Worm (Caenorhabditis elegans) whole organism, L2 larva: ENCODE results near the gene sec-24.1.

Experiments
- C34F6.9 ChIP-seq: fragments of 150-350 bp; optimal IDR thresholded peaks from 2 replicates; lab custom pipeline; 2014; ENCODE audit warnings: missing biosample characterization, missing genetic modification characterization
- F13H6.1 ChIP-seq: sonication (generic microtip); optimal IDR thresholded peaks from 2 replicates; lab custom pipeline; 2016; ENCODE audit warnings: missing genetic modification characterization, missing compliant biosample characterization
- R02D3.7 ChIP-seq: fragments of 150-350 bp; optimal IDR thresholded peaks from 2 replicates; lab custom pipeline; 2014; ENCODE audit warnings: missing biosample characterization, missing genetic modification characterization
- Y55F3AM.14 ChIP-seq: fragments of 200-800 bp; sonication (Bioruptor generic); optimal IDR thresholded peaks from 2 replicates; lab custom pipeline; 2018; ENCODE audit warnings: mild to moderate bottlenecking, missing genetic modification characterization, missing compliant biosample characterization
- ZK546.5 ChIP-seq: sonication (generic microtip); optimal IDR thresholded peaks from 2 replicates; lab custom pipeline; 2017; ENCODE audit warnings: missing biosample characterization, missing genetic modification characterization
- alr-1 ChIP-seq: fragments of 150-350 bp; optimal IDR thresholded peaks from 2 replicates; lab custom pipeline; 2014; ENCODE audit warnings: missing biosample characterization, missing genetic modification characterization
- aly-2 ChIP-seq: fragments of 150-350 bp; optimal IDR thresholded peaks from 2 replicates; lab custom pipeline; 2014; ENCODE audit warnings: missing biosample characterization, missing genetic modification characterization
- ama-1 ChIP-seq: fragments of 150-350 bp; optimal IDR thresholded peaks from 2 replicates; lab custom pipeline; 2018; ENCODE audit warnings: inconsistent platforms
- blmp-1 ChIP-seq: sonication (generic microtip); optimal IDR thresholded peaks from 2 replicates; lab custom pipeline; 2017; ENCODE audit warnings: missing genetic modification characterization, mild to moderate bottlenecking, missing compliant biosample characterization, antibody characterized with exemption, moderate library complexity; ENCODE audit not compliant: insufficient read depth
- ceh-16 ChIP-seq: fragments of 150-350 bp; optimal IDR thresholded peaks from 2 replicates; lab custom pipeline; 2014; ENCODE audit warnings: missing biosample characterization, missing genetic modification characterization
- ceh-82 ChIP-seq: fragments of 150-350 bp; optimal IDR thresholded peaks from 2 replicates; lab custom pipeline; 2014; ENCODE audit warnings: missing biosample characterization, missing genetic modification characterization
- crh-2 ChIP-seq: sonication (generic microtip); optimal IDR thresholded peaks from 2 replicates; lab custom pipeline; 2017; ENCODE audit warnings: missing biosample characterization, missing genetic modification characterization
- dmd-4 ChIP-seq: sonication (generic microtip); optimal IDR thresholded peaks from 2 replicates; lab custom pipeline; 2017; ENCODE audit warnings: missing biosample characterization, missing genetic modification characterization
- egl-27 ChIP-seq: sonication (generic microtip); optimal IDR thresholded peaks from 3 replicates; lab custom pipeline; 2017; ENCODE audit warnings: missing biosample characterization, missing genetic modification reagents, missing genetic modification characterization
- elt-1 ChIP-seq: fragments of 150-350 bp; optimal IDR thresholded peaks from 2 replicates; lab custom pipeline; 2014; ENCODE audit warnings: missing biosample characterization, missing genetic modification characterization
- elt-3 ChIP-seq: sonication (generic microtip); optimal IDR thresholded peaks from 2 replicates; lab custom pipeline; 2017; ENCODE audit warnings: missing biosample characterization, missing genetic modification characterization
- fos-1 ChIP-seq: fragments of 150-350 bp; optimal IDR thresholded peaks from 2 replicates; lab custom pipeline; 2014; ENCODE audit warnings: missing biosample characterization, missing genetic modification characterization
- gmeb-1 ChIP-seq: fragments of 150-350 bp; optimal IDR thresholded peaks from 2 replicates; lab custom pipeline; 2014; ENCODE audit warnings: missing biosample characterization, missing genetic modification characterization
- lin-11 ChIP-seq: fragments of 150-350 bp; sonication (generic microtip); optimal IDR thresholded peaks from 2 replicates; lab custom pipeline; 2014; ENCODE audit warnings: missing biosample characterization, missing genetic modification characterization, inconsistent platforms, mixed read lengths
- lin-13 ChIP-seq: fragments of 150-350 bp; optimal IDR thresholded peaks from 2 replicates; lab custom pipeline; 2014; ENCODE audit warnings: missing biosample characterization, missing genetic modification reagents, missing genetic modification characterization
- lin-39 ChIP-seq: fragments of 150-350 bp; optimal IDR thresholded peaks from 2 replicates; lab custom pipeline; 2014; ENCODE audit warnings: missing biosample characterization, missing genetic modification reagents, missing genetic modification characterization
- lsy-2 ChIP-seq, 2 experiments: fragments of 150-350 bp in 1 of 2; sonication (generic microtip) in 1 of 2; optimal IDR thresholded peaks; 2 replicates each; lab custom pipeline; 2014 to 2017; ENCODE audit warnings: missing biosample characterization in 2 of 2, missing genetic modification characterization in 2 of 2
- mab-5 ChIP-seq: fragments of 150-350 bp; optimal IDR thresholded peaks from 2 replicates; lab custom pipeline; 2014; ENCODE audit warnings: missing biosample characterization, missing genetic modification characterization
- mbf-1 ChIP-seq: sonication (generic microtip); optimal IDR thresholded peaks from 2 replicates; lab custom pipeline; 2017; ENCODE audit warnings: missing biosample characterization, missing genetic modification characterization
- mdl-1 ChIP-seq, 2 experiments: fragments of 150-350 bp in 1 of 2; sonication (generic microtip) in 1 of 2; optimal IDR thresholded peaks; 2 replicates each; lab custom pipeline; 2017; ENCODE audit warnings: missing biosample characterization in 2 of 2, missing genetic modification characterization in 2 of 2
- nhr-10 ChIP-seq: sonication (generic microtip); optimal IDR thresholded peaks from 2 replicates; lab custom pipeline; 2017; ENCODE audit warnings: missing biosample characterization, missing genetic modification characterization
- nhr-11 ChIP-seq: fragments of 150-350 bp; optimal IDR thresholded peaks from 2 replicates; lab custom pipeline; 2014; ENCODE audit warnings: missing biosample characterization, missing genetic modification characterization
- nhr-12 ChIP-seq: fragments of 150-350 bp; optimal IDR thresholded peaks from 2 replicates; lab custom pipeline; 2014; ENCODE audit warnings: missing biosample characterization, missing genetic modification characterization
- nhr-129 ChIP-seq: fragments of 150-350 bp; optimal IDR thresholded peaks from 2 replicates; lab custom pipeline; 2014; ENCODE audit warnings: missing biosample characterization, missing genetic modification characterization
- nhr-21 ChIP-seq: fragments of 150-350 bp; optimal IDR thresholded peaks from 2 replicates; lab custom pipeline; 2014; ENCODE audit warnings: missing biosample characterization, missing genetic modification characterization
- nhr-23 ChIP-seq: fragments of 150-350 bp; optimal IDR thresholded peaks from 2 replicates; lab custom pipeline; 2014; ENCODE audit warnings: missing biosample characterization, missing genetic modification reagents, missing genetic modification characterization
- nhr-237 ChIP-seq: fragments of 150-350 bp; optimal IDR thresholded peaks from 2 replicates; lab custom pipeline; 2014; ENCODE audit warnings: missing biosample characterization, missing genetic modification characterization
- nhr-25 ChIP-seq: fragments of 150-350 bp; sonication (generic microtip); optimal IDR thresholded peaks from 3 replicates; lab custom pipeline; 2014; ENCODE audit warnings: missing biosample characterization, missing genetic modification characterization
- nhr-6 ChIP-seq: fragments of 150-350 bp; optimal IDR thresholded peaks from 2 replicates; lab custom pipeline; 2014; ENCODE audit warnings: missing biosample characterization, missing genetic modification characterization
- nhr-77 ChIP-seq: fragments of 150-350 bp; optimal IDR thresholded peaks from 2 replicates; lab custom pipeline; 2014; ENCODE audit warnings: missing biosample characterization, missing genetic modification characterization
- peb-1 ChIP-seq: fragments of 150-350 bp; optimal IDR thresholded peaks from 2 replicates; lab custom pipeline; 2014; ENCODE audit warnings: missing biosample characterization, missing genetic modification characterization
- sem-4 ChIP-seq: fragments of 150-350 bp; optimal IDR thresholded peaks from 2 replicates; lab custom pipeline; 2014; ENCODE audit warnings: missing biosample characterization, missing genetic modification reagents, missing genetic modification characterization
- skn-1 ChIP-seq: sonication (generic microtip); optimal IDR thresholded peaks from 2 replicates; lab custom pipeline; 2017; ENCODE audit warnings: missing biosample characterization, missing genetic modification characterization
- sma-3 ChIP-seq: sonication (generic microtip); optimal IDR thresholded peaks from 2 replicates; lab custom pipeline; 2016; ENCODE audit warnings: missing genetic modification reagents, missing genetic modification characterization, missing compliant biosample characterization
- sma-9 ChIP-seq, 2 experiments: fragments of 150-350 bp in 1 of 2; sonication (generic microtip) in 1 of 2; optimal IDR thresholded peaks; 2 replicates each; lab custom pipeline; 2014 to 2016; ENCODE audit warnings: missing genetic modification characterization in 2 of 2, mild to moderate bottlenecking in 1 of 2, missing biosample characterization in 1 of 2, missing compliant biosample characterization in 1 of 2, missing genetic modification reagents in 1 of 2, moderate library complexity in 1 of 2
- snpc-4 ChIP-seq: fragments of 150-350 bp; optimal IDR thresholded peaks from 2 replicates; lab custom pipeline; 2014; ENCODE audit warnings: missing biosample characterization, missing genetic modification characterization
- unc-39 ChIP-seq: fragments of 150-350 bp; optimal IDR thresholded peaks from 2 replicates; lab custom pipeline; 2014; ENCODE audit warnings: missing biosample characterization, missing genetic modification characterization
- unc-55 ChIP-seq: fragments of 150-350 bp; sonication (generic microtip); optimal IDR thresholded peaks from 3 replicates; lab custom pipeline; 2014; ENCODE audit warnings: missing biosample characterization, missing genetic modification reagents, missing genetic modification characterization
- unc-62 ChIP-seq: fragments of 150-350 bp; optimal IDR thresholded peaks from 2 replicates; lab custom pipeline; 2014; ENCODE audit warnings: missing biosample characterization, missing genetic modification reagents, missing genetic modification characterization
- zag-1 ChIP-seq: fragments of 150-350 bp; optimal IDR thresholded peaks from 2 replicates; lab custom pipeline; 2014; ENCODE audit warnings: missing biosample characterization, missing genetic modification characterization
- ztf-1 ChIP-seq: fragments of 200-800 bp; sonication (Bioruptor generic); conservative IDR thresholded peaks from 2 replicates; pipeline ENCODE4 v1.3.6; 2022; ENCODE audit warnings: missing genetic modification characterization, missing compliant biosample characterization
- ztf-11 ChIP-seq: sonication (generic microtip); optimal IDR thresholded peaks from 2 replicates; lab custom pipeline; 2017; ENCODE audit warnings: missing biosample characterization, missing genetic modification characterization
- ztf-4 ChIP-seq: fragments of 150-350 bp; optimal IDR thresholded peaks from 2 replicates; lab custom pipeline; 2014; ENCODE audit warnings: missing biosample characterization, missing genetic modification characterization

Gene sec-24.1

DNA sequence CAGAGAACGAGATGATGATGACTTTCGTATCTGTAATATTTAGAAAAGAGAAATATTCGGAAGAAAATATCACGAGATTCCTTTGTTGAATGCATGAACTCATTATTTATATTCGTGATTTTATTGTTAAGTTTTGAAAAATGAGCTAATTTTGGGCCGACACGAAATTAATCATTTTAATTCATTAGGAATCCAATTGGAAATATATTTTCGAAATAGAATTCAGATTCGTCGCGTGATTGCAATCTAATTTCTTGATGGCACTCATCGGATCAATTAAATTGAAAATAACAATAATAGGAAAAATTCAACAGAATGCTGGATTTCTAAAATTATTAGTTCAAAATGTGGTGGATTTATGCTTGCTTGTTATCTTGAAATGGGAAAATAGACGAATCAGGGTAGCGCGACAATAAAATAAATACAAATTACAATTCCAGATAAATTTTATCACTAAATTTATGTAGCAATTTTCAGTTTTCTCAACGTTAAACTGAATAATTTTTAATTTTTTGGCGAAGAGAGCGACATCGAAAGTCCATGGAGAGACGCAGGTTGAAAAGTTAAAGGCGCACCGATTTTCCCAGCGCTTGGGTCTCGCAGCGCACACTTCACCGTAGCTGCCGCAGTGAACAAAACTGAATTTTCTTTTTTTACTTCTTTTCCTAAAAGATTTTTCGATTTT lies 35.9 kb upstream of the sec-24.1 start:
- TF ChIP-seq sma-9 (GFP tag; optimal IDR thresholded peaks at IDR 0.05; lab: Kevin White, UChicago), result peak; percentile 51
- TF ChIP-seq sma-9 (tag; optimal IDR thresholded peaks at IDR 0.05; lab: Kevin White, UChicago), result no peak
- no peak for TF ChIP-seq R02D3.7 (tag; lab: Kevin White, UChicago)
- TF ChIP-seq alr-1 (tag; lab: Kevin White, UChicago), result no peak
- no peak for TF ChIP-seq ztf-11
- peak; percentile 39 for TF ChIP-seq ama-1 (lab: Kevin White, UChicago)
- no peak for TF ChIP-seq snpc-4 (tag; lab: Kevin White, UChicago)
- no peak for TF ChIP-seq zag-1 (tag; lab: Kevin White, UChicago)
- peak; percentile 63 for TF ChIP-seq nhr-129 (tag; lab: Kevin White, UChicago)
- TF ChIP-seq mdl-1 (tag; optimal IDR thresholded peaks at IDR 0.05; lab: Kevin White, UChicago), result no peak
- peak; percentile 75 for TF ChIP-seq gmeb-1 (tag; lab: Kevin White, UChicago)
- no peak for TF ChIP-seq unc-62 (GFP tag; lab: Kevin White, UChicago)
- TF ChIP-seq egl-27 (tag; lab: Kevin White, UChicago), result no peak
- no peak for TF ChIP-seq ztf-1 (GFP tag; lab: Robert Waterston, UW)
- TF ChIP-seq ztf-4 (tag; lab: Kevin White, UChicago), result peak; percentile 32
- no peak for TF ChIP-seq elt-3
- no peak for TF ChIP-seq mbf-1
- TF ChIP-seq fos-1, result peak; percentile 23
- no peak for TF ChIP-seq nhr-12 (tag; lab: Kevin White, UChicago)
- no peak for TF ChIP-seq ceh-82 (tag; lab: Kevin White, UChicago)
- TF ChIP-seq crh-2 (tag; lab: Kevin White, UChicago), result peak; percentile 57
- no peak for TF ChIP-seq nhr-237 (tag; lab: Kevin White, UChicago)
- TF ChIP-seq ceh-16 (tag; lab: Kevin White, UChicago), result no peak
- TF ChIP-seq F13H6.1 (tag; lab: Kevin White, UChicago), result peak; percentile 40
- TF ChIP-seq Y55F3AM.14 (GFP tag; lab: Kevin White, UChicago), result peak; percentile 21
- TF ChIP-seq unc-55, result peak; percentile 92
- peak; percentile 50 for TF ChIP-seq nhr-25 (tag; lab: Kevin White, UChicago)
- no peak for TF ChIP-seq elt-1 (tag; lab: Kevin White, UChicago)
- no peak for TF ChIP-seq unc-39 (tag; lab: Kevin White, UChicago)
- no peak for TF ChIP-seq nhr-6 (tag; lab: Kevin White, UChicago)
- TF ChIP-seq lin-39 (tag; lab: Kevin White, UChicago), result no peak
- no peak for TF ChIP-seq peb-1 (tag; lab: Kevin White, UChicago)
- TF ChIP-seq C34F6.9 (tag; lab: Kevin White, UChicago), result peak; percentile 79
- TF ChIP-seq nhr-11 (tag; lab: Kevin White, UChicago), result no peak
- no peak for TF ChIP-seq nhr-77
- no peak for TF ChIP-seq mab-5 (tag; lab: Kevin White, UChicago)
- TF ChIP-seq aly-2, result no peak
- TF ChIP-seq lin-11, result peak; percentile 81
- peak; percentile 26 for TF ChIP-seq blmp-1 (tag; lab: Kevin White, UChicago)
- TF ChIP-seq nhr-21 (tag; lab: Kevin White, UChicago), result peak; percentile 4
- peak; percentile 49 for TF ChIP-seq skn-1 (tag; lab: Kevin White, UChicago)
- TF ChIP-seq lsy-2 (tag; optimal IDR thresholded peaks at IDR 0.05; lab: Kevin White, UChicago), result peak; percentile 57 to 94
- TF ChIP-seq dmd-4 (tag; lab: Kevin White, UChicago), result no peak
- peak; percentile 65 for TF ChIP-seq lin-13 (GFP tag; lab: Kevin White, UChicago)
- TF ChIP-seq nhr-23 (tag; lab: Kevin White, UChicago), result no peak
- TF ChIP-seq sma-3, result peak; percentile 46
- TF ChIP-seq ZK546.5, result peak; percentile 26
- TF ChIP-seq nhr-10 (tag; lab: Kevin White, UChicago), result no peak
- TF ChIP-seq sem-4 (tag; lab: Kevin White, UChicago), result no peak
